Worm (Caenorhabditis elegans): Measurements from ENCODE around the gene srw-112.

- TF ChIP-seq nhr-28 (tag; optimal IDR thresholded peaks at IDR 0.05) (no peak), mab-5 (tag; optimal IDR thresholded peaks at IDR 0.05) (no peak), ztf-11 (tag; optimal IDR thresholded peaks at IDR 0.05) (no peak), lin-13 (tag; optimal IDR thresholded peaks at IDR 0.05) (no peak), nhr-76 (tag; optimal IDR thresholded peaks at IDR 0.05) (no peak), ham-2 (GFP tag; optimal IDR thresholded peaks at IDR 0.05) (no peak)
These were observed 35.1 kb upstream of the srw-112 start for ce11 chrV:3040930-3041329.

Data from whole organism, mixed stage, embryonic.